Worm (Caenorhabditis elegans) whole organism, early embryonic: ENCODE measurements around the gene ZK632.10.

Experiments
- B0310.2 ChIP-seq: sonication (generic microtip); optimal IDR thresholded peaks from 2 replicates; lab custom pipeline; 2016; ENCODE audit warnings: mild to moderate bottlenecking, missing genetic modification characterization, missing compliant biosample characterization
- F13C5.2 ChIP-seq: sonication (generic microtip); optimal IDR thresholded peaks from 2 replicates; lab custom pipeline; 2017; ENCODE audit warnings: mild to moderate bottlenecking, missing genetic modification characterization, inconsistent platforms, missing compliant biosample characterization
- aly-1 ChIP-seq: sonication (generic microtip); optimal IDR thresholded peaks from 2 replicates; lab custom pipeline; 2016; ENCODE audit warnings: missing genetic modification characterization, missing compliant biosample characterization
- ama-1 ChIP-seq: fragments of 150-350 bp; optimal IDR thresholded peaks from 2 replicates; lab custom pipeline; 2014
- ceh-13 ChIP-seq: fragments of 200-800 bp; sonication (Bioruptor generic); optimal IDR thresholded peaks from 2 replicates; lab custom pipeline; 2018; ENCODE audit warnings: mild to moderate bottlenecking, missing genetic modification characterization, missing compliant biosample characterization
- ceh-36 ChIP-seq: sonication (generic microtip); optimal IDR thresholded peaks from 2 replicates; lab custom pipeline; 2016; ENCODE audit warnings: missing genetic modification characterization, inconsistent platforms, missing compliant biosample characterization
- ets-7 ChIP-seq: sonication (generic microtip); optimal IDR thresholded peaks from 2 replicates; lab custom pipeline; 2016; ENCODE audit warnings: missing genotype, missing genetic modification characterization, missing compliant biosample characterization
- flt-1 ChIP-seq: fragments of 200-800 bp; sonication (Bioruptor generic); IDR thresholded peaks from 2 replicates; pipeline ENCODE4 v1.3.6; 2022; ENCODE audit warnings: missing genetic modification characterization, missing compliant biosample characterization
- hmbx-1 ChIP-seq: sonication (generic microtip); optimal IDR thresholded peaks from 2 replicates; lab custom pipeline; 2016; ENCODE audit warnings: mild to moderate bottlenecking, missing genetic modification characterization, missing compliant biosample characterization
- hmg-4 ChIP-seq: fragments of 200-800 bp; sonication (Bioruptor generic); optimal IDR thresholded peaks from 2 replicates; lab custom pipeline; 2018; ENCODE audit warnings: mild to moderate bottlenecking, missing genetic modification characterization, missing compliant biosample characterization
- hnd-1 ChIP-seq: sonication (generic microtip); optimal IDR thresholded peaks from 2 replicates; lab custom pipeline; 2016; ENCODE audit warnings: missing genetic modification characterization, missing compliant biosample characterization
- pes-1 ChIP-seq: fragments of 200-800 bp; sonication (Bioruptor generic); IDR thresholded peaks from 2 replicates; pipeline ENCODE4 v1.3.6; 2022; ENCODE audit warnings: missing genetic modification reagents, missing genetic modification characterization, missing compliant biosample characterization
- scrt-1 ChIP-seq: fragments of 200-800 bp; sonication (Bioruptor generic); IDR thresholded peaks from 2 replicates; pipeline ENCODE4 v1.3.6; 2022; ENCODE audit warnings: missing genetic modification characterization, missing compliant biosample characterization
- sea-1 ChIP-seq: fragments of 200-800 bp; sonication (Bioruptor generic); conservative IDR thresholded peaks from 2 replicates; pipeline ENCODE4 v1.3.6; 2022; ENCODE audit warnings: missing genetic modification characterization, missing compliant biosample characterization
- tbx-11 ChIP-seq: fragments of 200-800 bp; sonication (Bioruptor generic); IDR thresholded peaks from 2 replicates; pipeline ENCODE4 v1.3.6; 2022; ENCODE audit warnings: missing genetic modification characterization, missing compliant biosample characterization
- tbx-37 ChIP-seq: fragments of 200-800 bp; sonication (Bioruptor generic); conservative IDR thresholded peaks from 2 replicates; pipeline ENCODE4 v1.3.6; 2022; ENCODE audit warnings: missing genetic modification reagents, missing genetic modification characterization, missing compliant biosample characterization
- tra-4 ChIP-seq: sonication (generic microtip); optimal IDR thresholded peaks from 2 replicates; lab custom pipeline; 2017; ENCODE audit warnings: missing genetic modification characterization, missing compliant biosample characterization

ZK632.10 gene

ce11 chrIII:9783133-9783590 is 44.4 kb downstream of the ZK632.10 start:
- TF ChIP-seq tra-4 (tag; lab: Kevin White, UChicago) (no peak), hmg-4 (GFP tag; lab: Kevin White, UChicago) (no peak), ceh-13 (GFP tag; lab: Kevin White, UChicago) (no peak), B0310.2 (no peak), pes-1 (GFP tag; lab: Robert Waterston, UW) (no peak), hmbx-1 (no peak), sea-1 (GFP tag; lab: Robert Waterston, UW) (no peak), ets-7 (no peak), aly-1 (tag; lab: Kevin White, UChicago) (no peak), tbx-11 (no peak), flt-1 (no peak), tbx-37 (GFP tag; lab: Robert Waterston, UW) (no peak), F13C5.2 (tag; lab: Kevin White, UChicago) (no peak), ama-1 (lab: Kevin White, UChicago) (no peak), hnd-1 (tag; lab: Kevin White, UChicago) (no peak)

- TF ChIP-seq B0310.2 (no peak), tra-4 (tag; lab: Kevin White, UChicago) (no peak), hmg-4 (GFP tag; lab: Kevin White, UChicago) (no peak), hmbx-1 (no peak), ets-7 (no peak), ceh-36 (tag; lab: Kevin White, UChicago) (no peak), tbx-11 (no peak), ceh-13 (GFP tag; lab: Kevin White, UChicago) (no peak)
Observed at ce11 chrIII:9782483-9783081, 44.9 kb downstream of the ZK632.10 start, which contains the start of gene R10E11.6. Gene R10E11.6, plus strand, starts transcription at chrIII:9783006.

- TF ChIP-seq ama-1 (lab: Kevin White, UChicago) (peak; percentile 27), tra-4 (tag; lab: Kevin White, UChicago) (no peak), ceh-13 (GFP tag; lab: Kevin White, UChicago) (no peak)
Observed at ce11 chrIII:9782011-9782436, 45.5 kb downstream of the ZK632.10 start, which contains the start of gene vha-2. Gene vha-2, plus strand, starts transcription at chrIII:9782164.

ce11 chrIII:9780665-9781304 is 46.7 kb downstream of the ZK632.10 start, which contains the start of gene vha-1:
Gene vha-1, plus strand, starts transcription at chrIII:9781254.
- TF ChIP-seq tbx-11 (no peak), tbx-37 (GFP tag; lab: Robert Waterston, UW) (no peak), pes-1 (GFP tag; lab: Robert Waterston, UW) (0 out of 2 replicates have a peak, but pooled peaks have one; percentile 31), F13C5.2 (tag; lab: Kevin White, UChicago) (peak; percentile 54), hmg-4 (GFP tag; lab: Kevin White, UChicago) (no peak), sea-1 (GFP tag; lab: Robert Waterston, UW) (0 out of 2 replicates have a peak, but pooled peaks have one; percentile 58), flt-1 (no peak)

- TF ChIP-seq aly-1 (tag; lab: Kevin White, UChicago) (no peak), hmg-4 (GFP tag; lab: Kevin White, UChicago) (no peak), B0310.2 (no peak), tbx-37 (GFP tag; lab: Robert Waterston, UW) (no peak), ets-7 (no peak), ceh-13 (GFP tag; lab: Kevin White, UChicago) (no peak), scrt-1 (GFP tag; lab: Robert Waterston, UW) (no peak), flt-1 (no peak), sea-1 (GFP tag; lab: Robert Waterston, UW) (no peak), tra-4 (tag; lab: Kevin White, UChicago) (no peak), ama-1 (lab: Kevin White, UChicago) (no peak), ceh-36 (tag; lab: Kevin White, UChicago) (no peak), pes-1 (GFP tag; lab: Robert Waterston, UW) (no peak), hnd-1 (tag; lab: Kevin White, UChicago) (no peak), hmbx-1 (no peak), F13C5.2 (tag; lab: Kevin White, UChicago) (no peak), tbx-11 (no peak)
Observed at ce11 chrIII:9780254-9780653, 47.3 kb downstream of the ZK632.10 start, which contains the start of gene sqv-3. Gene sqv-3, minus strand, starts transcription at chrIII:9780354.

- TF ChIP-seq hnd-1 (tag; lab: Kevin White, UChicago) = no peak
- TF ChIP-seq scrt-1 (GFP tag; lab: Robert Waterston, UW) = no peak
- TF ChIP-seq ets-7 = no peak
Observed at ce11 chrIII:9779080-9779479, 48.4 kb downstream of the ZK632.10 start.
